Fruit fly (Drosophila melanogaster) whole organism, embryonic: ENCODE measurements around the gene Sec23.

Source experiments
- ATbp ChIP-seq: fragments of 200-800 bp; sonication (Bioruptor generic); optimal IDR thresholded peaks from 2 replicates; lab custom pipeline; 2017; ENCODE audit warnings: missing biosample characterization, mild to moderate bottlenecking, missing genetic modification characterization, missing genetic modification reagents
- Asciz ChIP-seq: fragments of 200-800 bp; sonication (Bioruptor generic); optimal IDR thresholded peaks from 2 replicates; lab custom pipeline; 2017; ENCODE audit warnings: missing biosample characterization, mild to moderate bottlenecking, missing genetic modification characterization, missing genetic modification reagents
- Awh ChIP-seq: fragments of 200-800 bp; sonication (Bioruptor generic); IDR thresholded peaks from 2 replicates; pipeline ENCODE4, ENCODE4 v1.3.6; 2022; ENCODE audit warnings: missing biosample characterization, missing genetic modification characterization
- Bdp1 ChIP-seq: fragments of 200-800 bp; sonication (Bioruptor generic); optimal IDR thresholded peaks from 3 replicates; lab custom pipeline; 2016; ENCODE audit warnings: missing biosample characterization, missing genetic modification characterization
- CG10274 ChIP-seq: fragments of 200-800 bp; sonication (Bioruptor generic); optimal IDR thresholded peaks from 3 replicates; lab custom pipeline; 2017; ENCODE audit warnings: missing biosample characterization, mild to moderate bottlenecking, missing genetic modification characterization
- CG10431 ChIP-seq: fragments of 200-800 bp; sonication (Bioruptor generic); optimal IDR thresholded peaks from 3 replicates; lab custom pipeline; 2018; ENCODE audit warnings: missing biosample characterization, mild to moderate bottlenecking, missing genetic modification characterization
- CG10543 ChIP-seq: fragments of 200-800 bp; sonication (Bioruptor generic); optimal IDR thresholded peaks from 3 replicates; lab custom pipeline; 2017; ENCODE audit warnings: missing biosample characterization, mild to moderate bottlenecking, missing genetic modification characterization, moderate library complexity
- CG11085 ChIP-seq: fragments of 200-800 bp; sonication (Bioruptor generic); IDR thresholded peaks from 2 replicates; pipeline ENCODE4 v1.3.6; 2022; ENCODE audit warnings: missing biosample characterization, missing genetic modification characterization
- CG11093 ChIP-seq: fragments of 200-800 bp; sonication (Bioruptor generic); IDR thresholded peaks from 3 replicates; pipeline ENCODE4 v1.3.6; 2022; ENCODE audit warnings: missing biosample characterization, missing genetic modification characterization
- CG11560 ChIP-seq: fragments of 200-800 bp; sonication (Bioruptor generic); IDR thresholded peaks from 3 replicates; pipeline ENCODE4 v1.3.6; 2022; ENCODE audit warnings: missing biosample characterization, missing genetic modification characterization
- CG14860 ChIP-seq: fragments of 200-800 bp; sonication (Bioruptor generic); IDR thresholded peaks from 3 replicates; pipeline ENCODE4 v1.3.6; 2022; ENCODE audit warnings: missing biosample characterization, missing genetic modification characterization; ENCODE audit not compliant: partially characterized antibody
- CG18599 ChIP-seq: fragments of 200-800 bp; sonication (Bioruptor generic); optimal IDR thresholded peaks from 3 replicates; lab custom pipeline; 2017; ENCODE audit warnings: missing biosample characterization, missing genetic modification characterization, mild to moderate bottlenecking, moderate library complexity, missing genetic modification reagents
- CG2116 ChIP-seq: fragments of 200-800 bp; sonication (Bioruptor generic); optimal IDR thresholded peaks from 3 replicates; lab custom pipeline; 2018; ENCODE audit warnings: missing biosample characterization, mild to moderate bottlenecking, missing genetic modification characterization
- CG2678 ChIP-seq: fragments of 200-800 bp; sonication (Bioruptor generic); optimal IDR thresholded peaks from 3 replicates; lab custom pipeline; 2019; ENCODE audit warnings: missing biosample characterization, mild to moderate bottlenecking, missing genetic modification characterization, moderate library complexity
- CG30020 ChIP-seq: fragments of 200-800 bp; optimal IDR thresholded peaks from 2 replicates; lab custom pipeline; 2019; ENCODE audit warnings: missing biosample characterization, mild to moderate bottlenecking, missing genetic modification characterization, moderate library complexity
- CG31441 ChIP-seq: fragments of 200-800 bp; sonication (Bioruptor generic); IDR thresholded peaks from 2 replicates; pipeline ENCODE4 v1.3.6; 2022; ENCODE audit warnings: missing biosample characterization, missing genetic modification characterization
- CG4360 ChIP-seq: fragments of 200-800 bp; sonication (Bioruptor generic); IDR thresholded peaks from 2 replicates; pipeline ENCODE4 v1.3.6; 2022; ENCODE audit warnings: missing biosample characterization, missing genetic modification characterization
- CG4820 ChIP-seq: fragments of 200-800 bp; sonication (Bioruptor generic); optimal IDR thresholded peaks from 3 replicates; lab custom pipeline; 2016; ENCODE audit warnings: missing biosample characterization, missing genetic modification characterization
- CG7839 ChIP-seq: fragments of 200-800 bp; sonication (Bioruptor generic); optimal IDR thresholded peaks from 3 replicates; lab custom pipeline; 2018; ENCODE audit warnings: missing biosample characterization, mild to moderate bottlenecking, missing genetic modification characterization, moderate library complexity
- CG7963 ChIP-seq: fragments of 200-800 bp; sonication (Bioruptor generic); IDR thresholded peaks from 3 replicates; pipeline ENCODE4 v1.3.6; 2022; ENCODE audit warnings: missing biosample characterization, missing genetic modification characterization; ENCODE audit not compliant: partially characterized antibody
- CG8290 ChIP-seq, 3 experiments: fragments of 200-800 bp; sonication (Bioruptor generic); optimal IDR thresholded peaks; 2 replicates each; lab custom pipeline; 2016 to 2019; ENCODE audit warnings: missing biosample characterization in 3 of 3, missing genetic modification characterization in 3 of 3, mild to moderate bottlenecking in 2 of 3, moderate library complexity in 1 of 3
- CG9215 ChIP-seq: fragments of 200-800 bp; sonication (Bioruptor generic); IDR thresholded peaks from 2 replicates; pipeline ENCODE4 v1.3.6; 2022; ENCODE audit warnings: missing biosample characterization, missing genetic modification characterization
- Eip74EF ChIP-seq, 2 experiments: fragments of 200-800 bp in 1 of 2; fragments of >200 bp in 1 of 2; sonication (Bioruptor generic) in 1 of 2; optimal IDR thresholded peaks; 2 replicates each; lab custom pipeline; 2017 to 2019; ENCODE audit warnings: missing biosample characterization in 2 of 2, missing genetic modification characterization in 2 of 2, mild to moderate bottlenecking in 1 of 2, moderate library complexity in 1 of 2
- Hr39 ChIP-seq: fragments of >200 bp; optimal IDR thresholded peaks from 2 replicates; lab custom pipeline; 2017
- Hsf ChIP-seq: fragments of 200-800 bp; sonication (Bioruptor generic); optimal IDR thresholded peaks from 3 replicates; lab custom pipeline; 2016; ENCODE audit warnings: missing biosample characterization, missing genetic modification characterization
- Mad ChIP-seq: fragments of 200-800 bp; sonication (Bioruptor generic); optimal IDR thresholded peaks from 2 replicates; lab custom pipeline; 2016; ENCODE audit warnings: missing biosample characterization, missing genetic modification characterization
- Meics ChIP-seq: fragments of 200-800 bp; sonication (Bioruptor generic); optimal IDR thresholded peaks from 2 replicates; lab custom pipeline; 2017; ENCODE audit warnings: missing biosample characterization, mild to moderate bottlenecking, missing genetic modification characterization
- NFAT ChIP-seq: fragments of 200-800 bp; sonication (Bioruptor generic); IDR thresholded peaks from 2 replicates; pipeline ENCODE4 v1.3.6; 2022; ENCODE audit warnings: missing biosample characterization, missing genetic modification characterization
- Pdp1 ChIP-seq, 2 experiments: fragments of 200-800 bp; sonication (Bioruptor generic); optimal IDR thresholded peaks; 3 replicates each; lab custom pipeline; 2016; ENCODE audit warnings: missing biosample characterization in 2 of 2, missing genetic modification characterization in 2 of 2, mild to moderate bottlenecking in 1 of 2, moderate library complexity in 1 of 2
- Six4 ChIP-seq: fragments of 200-800 bp; sonication (Bioruptor generic); optimal IDR thresholded peaks from 2 replicates; lab custom pipeline; 2016; ENCODE audit warnings: missing biosample characterization, missing genetic modification characterization
- Spps ChIP-seq: fragments of 200-800 bp; sonication (Bioruptor generic); optimal IDR thresholded peaks from 2 replicates; lab custom pipeline; 2018; ENCODE audit warnings: missing biosample characterization, mild to moderate bottlenecking, missing genetic modification characterization
- bcd ChIP-seq: fragments of 200-800 bp; sonication (Bioruptor generic); optimal IDR thresholded peaks from 2 replicates; lab custom pipeline; 2017; ENCODE audit warnings: missing biosample characterization, mild to moderate bottlenecking, missing genetic modification characterization
- cato ChIP-seq: fragments of 200-800 bp; sonication (Bioruptor generic); optimal IDR thresholded peaks from 2 replicates; lab custom pipeline; 2016; ENCODE audit warnings: missing biosample characterization, missing genetic modification characterization, borderline replicate concordance
- chif ChIP-seq, 2 experiments: fragments of 200-800 bp; sonication (Bioruptor generic); optimal IDR thresholded peaks; 3 replicates each; lab custom pipeline; 2016; ENCODE audit warnings: missing biosample characterization in 2 of 2, missing genetic modification characterization in 2 of 2
- exex ChIP-seq: fragments of 200-800 bp; sonication (Bioruptor generic); optimal IDR thresholded peaks from 4 replicates; lab custom pipeline; 2018; ENCODE audit warnings: missing biosample characterization, mild to moderate bottlenecking, missing genetic modification characterization, moderate library complexity
- fd64A ChIP-seq: fragments of 200-800 bp; sonication (Bioruptor generic); optimal IDR thresholded peaks from 3 replicates; lab custom pipeline; 2018; ENCODE audit warnings: missing biosample characterization, mild to moderate bottlenecking, missing genetic modification characterization
- gsb ChIP-seq: fragments of 200-800 bp; sonication (Bioruptor generic); IDR thresholded peaks from 2 replicates; pipeline ENCODE4 v1.3.6; 2022; ENCODE audit warnings: missing biosample characterization, missing genetic modification characterization
- ind ChIP-seq: fragments of 200-800 bp; sonication (Bioruptor generic); optimal IDR thresholded peaks from 3 replicates; lab custom pipeline; 2016; ENCODE audit warnings: missing biosample characterization, missing genetic modification characterization
- oc ChIP-seq: fragments of 200-800 bp; sonication (Bioruptor generic); optimal IDR thresholded peaks from 2 replicates; lab custom pipeline; 2018; ENCODE audit warnings: missing biosample characterization, mild to moderate bottlenecking, missing genetic modification characterization, moderate library complexity
- onecut ChIP-seq: fragments of 200-800 bp; sonication (Bioruptor generic); IDR thresholded peaks from 2 replicates; pipeline ENCODE4 v1.3.6; 2022; ENCODE audit warnings: missing biosample characterization, missing genetic modification characterization
- org-1 ChIP-seq: fragments of 200-800 bp; sonication (Bioruptor generic); optimal IDR thresholded peaks from 2 replicates; lab custom pipeline; 2017; ENCODE audit warnings: missing biosample characterization, missing genetic modification characterization
- pzg ChIP-seq: fragments of 200-800 bp; sonication (Bioruptor generic); optimal IDR thresholded peaks from 3 replicates; lab custom pipeline; 2018; ENCODE audit warnings: missing biosample characterization, mild to moderate bottlenecking, missing genetic modification characterization, moderate library complexity
- sd ChIP-seq: fragments of 200-800 bp; sonication (Bioruptor generic); optimal IDR thresholded peaks from 3 replicates; lab custom pipeline; 2018; ENCODE audit warnings: missing biosample characterization, mild to moderate bottlenecking, missing genetic modification characterization, moderate library complexity
- sima ChIP-seq: fragments of 200-800 bp; sonication (Bioruptor generic); optimal IDR thresholded peaks from 2 replicates; lab custom pipeline; 2016; ENCODE audit warnings: missing biosample characterization, missing genetic modification characterization
- sna ChIP-seq: fragments of 200-800 bp; sonication (Bioruptor generic); IDR thresholded peaks from 2 replicates; pipeline ENCODE4 v1.3.6; 2022; ENCODE audit warnings: missing biosample characterization, missing genetic modification characterization; ENCODE audit not compliant: partially characterized antibody
- tin ChIP-seq: fragments of 200-800 bp; sonication (Bioruptor generic); optimal IDR thresholded peaks from 3 replicates; lab custom pipeline; 2016; ENCODE audit warnings: missing biosample characterization, missing genetic modification characterization
- tio ChIP-seq: fragments of 200-800 bp; sonication (Bioruptor generic); optimal IDR thresholded peaks from 2 replicates; lab custom pipeline; 2017; ENCODE audit warnings: missing biosample characterization, missing genetic modification characterization, inconsistent platforms
- wdn ChIP-seq: fragments of 200-800 bp; sonication (Bioruptor generic); IDR thresholded peaks from 2 replicates; pipeline ENCODE4 v1.3.6; 2022; ENCODE audit warnings: missing biosample characterization, missing genetic modification characterization

The Sec23 gene

DNA sequence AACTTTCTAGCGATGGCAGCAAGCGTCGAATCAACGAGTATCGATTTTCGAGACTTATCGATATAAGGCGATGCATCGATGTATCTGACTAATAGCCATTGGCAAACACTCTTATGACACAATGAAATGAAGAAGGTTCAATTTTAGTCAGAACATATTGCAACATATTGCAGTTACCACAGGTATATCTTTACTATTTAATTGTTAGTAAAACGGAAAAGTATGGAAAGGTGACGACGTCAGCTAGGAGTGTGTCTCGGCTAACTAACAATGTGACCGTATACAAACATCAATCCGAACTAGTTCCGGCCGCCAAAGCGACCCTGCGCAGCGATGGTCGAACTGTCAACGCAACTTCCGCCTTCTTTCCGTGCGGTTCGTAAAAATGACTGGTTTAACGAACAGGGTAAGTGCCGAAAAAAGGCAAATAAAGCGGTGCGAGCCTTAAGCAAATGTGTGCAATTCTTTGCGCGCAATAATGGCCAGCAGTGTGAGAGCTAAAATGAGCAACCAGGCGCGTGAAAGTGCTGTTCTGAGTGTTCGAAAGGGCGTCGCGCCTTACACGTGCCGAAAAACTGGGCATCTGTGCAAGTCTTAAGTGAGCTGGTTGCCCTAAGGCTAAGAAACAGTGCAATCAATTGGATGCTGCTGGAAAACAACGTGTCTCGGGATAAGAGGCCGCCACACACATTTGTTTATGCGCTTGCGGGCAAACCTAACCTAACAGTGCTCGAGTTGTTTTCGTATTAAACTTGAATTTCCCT lies 24.6 kb upstream of the Sec23 start, which contains the start of the genes Dph4, Spec2 and RpL13A (continued):
- peak; percentile 78 for TF ChIP-seq CG30020 (tag; lab: Kevin White, UChicago)
- peak; percentile 87 for TF ChIP-seq CG10274 (GFP tag; lab: Kevin White, UChicago)
- peak; percentile 80 for TF ChIP-seq oc
- TF ChIP-seq Bdp1 (GFP tag; lab: Kevin White, UChicago) = peak; percentile 88
- TF ChIP-seq NFAT (GFP tag; lab: Robert Waterston, UW) = no peak
- no peak for TF ChIP-seq sd (tag; lab: Kevin White, UChicago)
- TF ChIP-seq CG4820 (GFP tag; lab: Kevin White, UChicago) = peak; percentile 75
- peak; percentile 85 for TF ChIP-seq CG7839 (tag; lab: Kevin White, UChicago)
- TF ChIP-seq CG14860 (GFP tag; lab: Robert Waterston, UW) = no peak
- TF ChIP-seq ind (GFP tag; lab: Kevin White, UChicago) = peak; percentile 75
- TF ChIP-seq exex (tag; lab: Kevin White, UChicago) = peak; percentile 62
- TF ChIP-seq CG2678 (tag; lab: Kevin White, UChicago) = peak; percentile 81
- TF ChIP-seq CG11085 (GFP tag; lab: Robert Waterston, UW) = no peak
- no peak for TF ChIP-seq wdn
- peak; percentile 92 for TF ChIP-seq org-1 (GFP tag; lab: Kevin White, UChicago)
- TF ChIP-seq Six4 (GFP tag; lab: Kevin White, UChicago) = peak; percentile 86
- peak; percentile 92 for TF ChIP-seq Mad
- TF ChIP-seq fd64A (GFP tag; lab: Kevin White, UChicago) = peak; percentile 95
- TF ChIP-seq CG11560 (tag; lab: Robert Waterston, UW) = no peak
- no peak for TF ChIP-seq CG31441 (GFP tag; lab: Robert Waterston, UW)
- peak; percentile 96 for TF ChIP-seq bcd
- TF ChIP-seq ATbp = peak; percentile 93
- no peak for TF ChIP-seq CG9215 (GFP tag; lab: Robert Waterston, UW)
- TF ChIP-seq Hr39 (lab: Kevin White, UChicago) = no peak
- peak; percentile 76 for TF ChIP-seq cato (GFP tag; lab: Kevin White, UChicago)
- TF ChIP-seq Pdp1 (GFP tag; optimal IDR thresholded peaks at IDR 0.05; lab: Kevin White, UChicago) = peak; percentile 81 to 91
- TF ChIP-seq tin (GFP tag; lab: Kevin White, UChicago) = peak; percentile 85
- peak; percentile 95 for TF ChIP-seq CG8290 (GFP tag; optimal IDR thresholded peaks at IDR 0.05; lab: Kevin White, UChicago)
- peak; percentile 88 to 97 for TF ChIP-seq CG8290 (tag; optimal IDR thresholded peaks at IDR 0.05; lab: Kevin White, UChicago)
- TF ChIP-seq gsb (GFP tag; lab: Robert Waterston, UW) = no peak
- TF ChIP-seq Spps = peak; percentile 62
- peak; percentile 98 for TF ChIP-seq CG10543 (GFP tag; lab: Kevin White, UChicago)
- peak; percentile 97 for TF ChIP-seq Meics (GFP tag; lab: Kevin White, UChicago)
- TF ChIP-seq Awh (GFP tag; lab: Robert Waterston, UW) = no peak
- no peak for TF ChIP-seq CG7963 (GFP tag; lab: Robert Waterston, UW)
- TF ChIP-seq onecut (GFP tag; lab: Robert Waterston, UW) = peak; percentile 93
- peak; percentile 98 for TF ChIP-seq pzg
- TF ChIP-seq tio (GFP tag; lab: Kevin White, UChicago) = no peak
- peak; percentile 92 for TF ChIP-seq CG10431 (GFP tag; lab: Kevin White, UChicago)
- peak; percentile 87 for TF ChIP-seq Hsf
- TF ChIP-seq CG18599 = peak; percentile 95
- no peak for TF ChIP-seq CG4360 (GFP tag; lab: Robert Waterston, UW)
- TF ChIP-seq CG11093 (GFP tag; lab: Robert Waterston, UW) = peak; percentile 43; the same call in 1 of the 3 replicates
- TF ChIP-seq chif (GFP tag; optimal IDR thresholded peaks at IDR 0.05; lab: Kevin White, UChicago) = peak; percentile 77 to 94
- no peak for TF ChIP-seq sna (GFP tag; lab: Robert Waterston, UW)
- TF ChIP-seq Eip74EF (GFP tag; optimal IDR thresholded peaks at IDR 0.05; lab: Kevin White, UChicago) = peak in 1 of 2 experiments; percentile 79
- peak; percentile 82 for TF ChIP-seq sima (GFP tag; lab: Kevin White, UChicago)
- peak; percentile 92 for TF ChIP-seq Asciz (GFP tag; lab: Kevin White, UChicago)
- TF ChIP-seq CG2116 (GFP tag; lab: Kevin White, UChicago) = peak; percentile 100
